Worm (Caenorhabditis elegans) whole organism, L2 larva: ENCODE data around the gene haf-1.

Experiments
- dmd-4 ChIP-seq: sonication (generic microtip); optimal IDR thresholded peaks from 2 replicates; lab custom pipeline; 2017; ENCODE audit warnings: missing biosample characterization, missing genetic modification characterization
- elt-1 ChIP-seq: fragments of 150-350 bp; optimal IDR thresholded peaks from 2 replicates; lab custom pipeline; 2014; ENCODE audit warnings: missing biosample characterization, missing genetic modification characterization
- elt-3 ChIP-seq: sonication (generic microtip); optimal IDR thresholded peaks from 2 replicates; lab custom pipeline; 2017; ENCODE audit warnings: missing biosample characterization, missing genetic modification characterization
- lin-39 ChIP-seq: fragments of 150-350 bp; optimal IDR thresholded peaks from 2 replicates; lab custom pipeline; 2014; ENCODE audit warnings: missing biosample characterization, missing genetic modification reagents, missing genetic modification characterization
- nhr-77 ChIP-seq: fragments of 150-350 bp; optimal IDR thresholded peaks from 2 replicates; lab custom pipeline; 2014; ENCODE audit warnings: missing biosample characterization, missing genetic modification characterization
- snpc-4 ChIP-seq: fragments of 150-350 bp; optimal IDR thresholded peaks from 2 replicates; lab custom pipeline; 2014; ENCODE audit warnings: missing biosample characterization, missing genetic modification characterization

- TF ChIP-seq elt-3 (tag; lab: Kevin White, UChicago) (no peak), dmd-4 (tag; lab: Kevin White, UChicago) (no peak), lin-39 (no peak), nhr-77 (no peak), snpc-4 (tag; lab: Kevin White, UChicago) (no peak), elt-1 (no peak)
These were observed 7.9 kb upstream of the haf-1 start, which contains the start of gene trh-1 for ce11 chrIV:17368292-17368691.
